Worm (Caenorhabditis elegans): ENCODE results near the gene F21C10.13.

Gene F21C10.13

DNA sequence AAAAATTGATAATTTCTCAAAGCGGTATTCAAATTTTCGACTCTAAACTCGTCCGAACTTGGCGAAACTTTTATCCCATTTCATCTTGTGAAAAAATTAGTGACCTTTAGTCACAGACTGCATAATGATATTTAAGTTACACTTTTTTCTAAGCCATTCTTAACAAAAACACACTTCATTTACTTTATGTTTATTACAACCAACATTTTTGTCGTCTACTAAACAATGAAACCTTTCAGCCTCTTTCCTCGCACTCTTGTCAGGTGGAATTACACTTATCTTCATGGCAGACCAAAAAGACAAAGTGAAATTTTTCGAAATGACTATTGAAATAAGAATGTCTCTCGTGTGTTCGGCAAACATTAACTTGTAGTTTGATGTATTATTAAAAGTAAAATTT is 41.8 kb downstream of the F21C10.13 start:
- no peak for TF ChIP-seq nhr-76 (tag; optimal IDR thresholded peaks at IDR 0.05)
- TF ChIP-seq ama-1 (optimal IDR thresholded peaks at IDR 0.05) = peak; percentile 89
- no peak for TF ChIP-seq fos-1 (tag; optimal IDR thresholded peaks at IDR 0.05)
- TF ChIP-seq R02D3.7 (tag; optimal IDR thresholded peaks at IDR 0.05) = peak; percentile 1
- no peak for TF ChIP-seq pqm-1 (tag; optimal IDR thresholded peaks at IDR 0.05)
- TF ChIP-seq ztf-4 (tag; optimal IDR thresholded peaks at IDR 0.05) = peak; percentile 9
- no peak for TF ChIP-seq nhr-77 (tag; optimal IDR thresholded peaks at IDR 0.05)
- TF ChIP-seq nhr-43 (tag; optimal IDR thresholded peaks at IDR 0.05; ENCODE audit: poor library complexity, severe bottlenecking) = peak; percentile 50
- peak; percentile 93 for TF ChIP-seq nhr-25 (tag; optimal IDR thresholded peaks at IDR 0.05)

DNA sequence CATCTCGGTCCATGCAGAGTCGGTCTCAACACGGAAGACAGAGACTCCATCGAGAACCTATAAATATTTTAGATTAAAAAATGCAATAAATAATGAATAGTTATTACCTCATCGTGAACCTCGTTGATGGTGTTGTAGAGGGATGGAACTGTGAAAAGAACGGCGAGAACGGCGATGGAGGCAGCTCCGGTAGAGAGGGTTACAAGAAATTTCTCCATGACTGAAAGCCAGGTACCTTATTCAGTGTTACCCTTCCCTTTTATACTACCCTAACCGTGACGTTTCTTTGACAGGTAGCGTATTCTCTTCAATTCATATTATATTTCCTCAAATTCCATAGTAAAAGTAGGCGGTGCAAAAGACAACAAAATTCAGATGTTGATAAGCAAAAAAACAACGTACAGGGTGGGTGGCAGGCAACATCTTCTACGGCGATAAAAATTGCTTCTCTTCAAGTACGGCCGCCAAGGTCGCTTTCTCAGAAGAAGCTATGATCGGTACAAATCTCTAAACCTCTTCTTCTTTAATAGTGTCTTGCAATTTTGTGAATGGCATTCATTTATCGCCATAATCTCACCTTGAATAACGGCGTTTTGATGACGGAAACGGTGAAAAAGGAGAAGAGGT is 43.1 kb downstream of the F21C10.13 start, which contains the start of gene col-10:
TSS of gene col-10 (minus strand) at position 235 of the 627 bp plus-strand sequence.
- TF ChIP-seq tbx-2 (tag; optimal IDR thresholded peaks at IDR 0.05) = no peak
- TF ChIP-seq egl-27 (tag; optimal IDR thresholded peaks at IDR 0.05) = peak; percentile 15
- TF ChIP-seq nhr-43 (tag; optimal IDR thresholded peaks at IDR 0.05; ENCODE audit: poor library complexity, severe bottlenecking) = peak; percentile 65
- no peak for TF ChIP-seq unc-62 (GFP tag; optimal IDR thresholded peaks at IDR 0.05)
- TF ChIP-seq mdl-1 (tag; optimal IDR thresholded peaks at IDR 0.05) = no peak
- TF ChIP-seq eor-1 (tag; optimal IDR thresholded peaks at IDR 0.05) = no peak
- TF ChIP-seq snpc-4 (tag; optimal IDR thresholded peaks at IDR 0.05) = no peak
- TF ChIP-seq ama-1 (optimal IDR thresholded peaks at IDR 0.05) = peak; percentile 85
- TF ChIP-seq nhr-237 (tag; optimal IDR thresholded peaks at IDR 0.05) = no peak
- TF ChIP-seq nhr-25 (tag; optimal IDR thresholded peaks at IDR 0.05) = peak; percentile 86
- no peak for TF ChIP-seq nhr-11 (tag; optimal IDR thresholded peaks at IDR 0.05)
- peak; percentile 56 for TF ChIP-seq elt-1 (tag; optimal IDR thresholded peaks at IDR 0.05)

DNA sequence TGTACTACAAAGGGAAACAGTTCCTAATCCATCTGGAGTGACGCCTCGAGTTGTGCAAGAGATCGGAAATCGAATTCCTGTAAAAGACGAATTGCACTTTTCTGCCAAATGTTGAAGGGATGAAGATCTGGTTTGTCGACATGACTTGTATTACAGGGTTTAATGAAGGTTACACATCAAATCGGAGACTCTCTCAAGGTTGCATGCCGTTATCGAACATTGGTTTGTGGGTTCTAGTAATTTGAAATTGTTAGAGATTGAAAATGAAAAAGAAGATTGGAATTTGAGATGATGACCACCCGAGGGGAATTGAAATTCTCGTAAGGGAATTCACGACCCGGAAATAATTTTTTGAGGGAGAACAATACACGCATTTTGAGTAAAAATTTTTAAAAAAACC is 44.2 kb downstream of the F21C10.13 start:
- TF ChIP-seq elt-1 (tag; optimal IDR thresholded peaks at IDR 0.05) = peak; percentile 73
- TF ChIP-seq mdl-1 (tag; optimal IDR thresholded peaks at IDR 0.05) = no peak
- TF ChIP-seq nhr-23 (tag; optimal IDR thresholded peaks at IDR 0.05) = peak; percentile 23
- peak; percentile 76 for TF ChIP-seq nhr-25 (tag; optimal IDR thresholded peaks at IDR 0.05)
- no peak for TF ChIP-seq tbx-2 (tag; optimal IDR thresholded peaks at IDR 0.05)

DNA sequence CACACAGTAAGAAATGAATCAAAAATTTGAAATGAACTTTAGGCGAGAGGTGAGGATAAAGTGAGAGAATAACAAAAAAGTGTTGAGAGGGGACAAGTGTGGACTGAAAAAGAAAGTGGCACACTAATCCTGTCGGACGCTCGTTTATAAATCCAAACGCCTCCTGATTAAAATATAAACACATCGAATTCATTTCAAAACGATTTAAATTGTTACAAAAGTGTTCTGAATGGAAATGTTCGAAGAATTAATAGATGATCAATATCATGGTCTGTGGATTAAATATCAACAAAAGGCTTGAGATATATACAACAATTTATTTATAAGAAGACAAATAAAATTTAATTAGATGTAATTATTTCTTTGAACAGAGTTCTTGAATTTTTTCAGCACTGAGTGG is 46.0 kb downstream of the F21C10.13 start, which contains the start of gene B0222.11:
TSS of gene B0222.11 (minus strand) at position 101 of the 400 bp plus-strand sequence.
- no peak for TF ChIP-seq tbx-2 (tag; optimal IDR thresholded peaks at IDR 0.05)
- TF ChIP-seq nhr-28 (tag; optimal IDR thresholded peaks at IDR 0.05) = no peak
- TF ChIP-seq unc-39 (tag; optimal IDR thresholded peaks at IDR 0.05) = no peak
- no peak for TF ChIP-seq sea-2 (GFP tag; optimal IDR thresholded peaks at IDR 0.05)
- TF ChIP-seq nfya-1 (tag; optimal IDR thresholded peaks at IDR 0.05; ENCODE audit: insufficient read depth) = no peak
- no peak for TF ChIP-seq nhr-76 (tag; optimal IDR thresholded peaks at IDR 0.05)
- TF ChIP-seq elt-1 (tag; optimal IDR thresholded peaks at IDR 0.05) = no peak
- TF ChIP-seq ZK546.5 (tag; optimal IDR thresholded peaks at IDR 0.05) = no peak

DNA sequence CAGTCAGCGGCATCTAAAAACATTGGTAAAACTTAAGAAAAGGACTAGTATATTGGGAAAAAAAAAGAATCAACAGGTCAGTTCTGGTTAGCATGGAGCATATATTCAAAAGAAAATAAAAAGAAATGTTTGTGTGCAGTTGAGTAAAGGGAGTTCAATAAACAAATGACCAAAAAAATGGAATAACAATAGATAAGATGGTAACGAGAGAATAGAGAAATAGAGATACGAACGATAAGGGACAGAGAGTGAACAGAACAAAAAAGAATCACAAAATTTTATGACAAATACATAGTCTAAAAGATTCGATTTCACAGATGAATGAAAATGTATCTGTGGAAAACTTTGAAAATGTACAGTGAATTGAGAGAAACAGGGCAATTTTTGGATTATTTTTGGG is 50.9 kb downstream of the F21C10.13 start, which contains the start of gene gad-3:
TSS of gene gad-3 (minus strand) at position 17 of the 400 bp plus-strand sequence.
- TF ChIP-seq pqm-1 (tag; optimal IDR thresholded peaks at IDR 0.05) = peak; percentile 52
- TF ChIP-seq elt-2 (tag; optimal IDR thresholded peaks at IDR 0.05) = peak; percentile 63
- peak; percentile 52 for TF ChIP-seq pha-4 (tag; optimal IDR thresholded peaks at IDR 0.05)
- no peak for TF ChIP-seq fos-1 (tag; optimal IDR thresholded peaks at IDR 0.05)
